Fruit fly (Drosophila melanogaster): ENCODE measurements around the gene Esp.

- TF ChIP-seq Six4 (GFP tag; optimal IDR thresholded peaks at IDR 0.05) = peak; percentile 9
- no peak for TF ChIP-seq gfzf (GFP tag; optimal IDR thresholded peaks at IDR 0.05)
Measured at dm6 chr3R:24809576-24810279, 32.0 kb upstream of the Esp start.
